Fruit fly (Drosophila melanogaster) whole organism, embryonic: ENCODE data around the gene CG12010.
A peak's percentile ranks its signal among the peaks of the same experiment; 100 is the strongest.

Source experiments
- Awh ChIP-seq: fragments of 200-800 bp; sonication (Bioruptor generic); IDR thresholded peaks from 2 replicates; pipeline ENCODE4, ENCODE4 v1.3.6; 2022; ENCODE audit warnings: missing biosample characterization, missing genetic modification characterization
- Bteb2 ChIP-seq: fragments of 200-800 bp; sonication (Bioruptor generic); optimal IDR thresholded peaks from 2 replicates; lab custom pipeline; 2016; ENCODE audit warnings: missing biosample characterization, missing genetic modification characterization
- CG10979 ChIP-seq: fragments of 200-800 bp; sonication (Bioruptor generic); optimal IDR thresholded peaks from 2 replicates; lab custom pipeline; 2018; ENCODE audit warnings: missing biosample characterization, mild to moderate bottlenecking, missing genetic modification characterization, moderate library complexity
- CG11093 ChIP-seq: fragments of 200-800 bp; sonication (Bioruptor generic); IDR thresholded peaks from 3 replicates; pipeline ENCODE4 v1.3.6; 2022; ENCODE audit warnings: missing biosample characterization, missing genetic modification characterization
- CG11696 ChIP-seq: fragments of 200-800 bp; sonication (Bioruptor generic); IDR thresholded peaks from 2 replicates; pipeline ENCODE4 v1.3.6; 2022; ENCODE audit warnings: missing biosample characterization, missing genetic modification characterization
- CG11723 ChIP-seq: fragments of 200-800 bp; sonication (Bioruptor generic); optimal IDR thresholded peaks from 2 replicates; lab custom pipeline; 2017; ENCODE audit warnings: missing biosample characterization, mild to moderate bottlenecking, missing genetic modification characterization
- CG12236 ChIP-seq: fragments of 200-800 bp; sonication (Bioruptor generic); optimal IDR thresholded peaks from 2 replicates; lab custom pipeline; 2016; ENCODE audit warnings: missing biosample characterization, missing genetic modification characterization
- CG13775 ChIP-seq: fragments of 200-800 bp; sonication (Bioruptor generic); optimal IDR thresholded peaks from 3 replicates; lab custom pipeline; 2017; ENCODE audit warnings: missing biosample characterization, mild to moderate bottlenecking, missing genetic modification characterization
- CG1602 ChIP-seq: fragments of 200-800 bp; sonication (Bioruptor generic); optimal IDR thresholded peaks from 3 replicates; lab custom pipeline; 2016; ENCODE audit warnings: missing biosample characterization, missing genetic modification characterization
- CG1603 ChIP-seq: fragments of 200-800 bp; sonication (Bioruptor generic); optimal IDR thresholded peaks from 2 replicates; lab custom pipeline; 2019; ENCODE audit warnings: missing biosample characterization, mild to moderate bottlenecking, missing genetic modification characterization, moderate library complexity
- CG16815 ChIP-seq: fragments of 200-800 bp; sonication (Bioruptor generic); optimal IDR thresholded peaks from 3 replicates; lab custom pipeline; 2017; ENCODE audit warnings: missing biosample characterization, mild to moderate bottlenecking, missing genetic modification characterization
- CG2712 ChIP-seq: fragments of 200-800 bp; optimal IDR thresholded peaks from 3 replicates; lab custom pipeline; 2019; ENCODE audit warnings: missing biosample characterization, mild to moderate bottlenecking, missing genetic modification characterization, moderate library complexity
- CG32772 ChIP-seq: fragments of 200-800 bp; sonication (Bioruptor generic); IDR thresholded peaks from 2 replicates; pipeline ENCODE4 v1.3.6; 2022; ENCODE audit warnings: missing biosample characterization, missing genetic modification characterization
- CG42726 ChIP-seq: fragments of 200-800 bp; sonication (Bioruptor generic); IDR thresholded peaks from 2 replicates; pipeline ENCODE4 v1.3.6; 2022; ENCODE audit warnings: missing biosample characterization, missing genetic modification characterization; ENCODE audit not compliant: partially characterized antibody
- CG43689 ChIP-seq: fragments of 200-800 bp; sonication (Bioruptor generic); IDR thresholded peaks from 2 replicates; pipeline ENCODE4 v1.3.6; 2022; ENCODE audit warnings: missing biosample characterization, missing genetic modification characterization
- CG7357 ChIP-seq: fragments of 200-800 bp; sonication (Bioruptor generic); IDR thresholded peaks from 3 replicates; pipeline ENCODE4 v1.3.6; 2022; ENCODE audit warnings: missing biosample characterization, missing genetic modification characterization
- CG7839 ChIP-seq: fragments of 200-800 bp; sonication (Bioruptor generic); optimal IDR thresholded peaks from 3 replicates; lab custom pipeline; 2018; ENCODE audit warnings: missing biosample characterization, mild to moderate bottlenecking, missing genetic modification characterization, moderate library complexity
- CG7963 ChIP-seq: fragments of 200-800 bp; sonication (Bioruptor generic); IDR thresholded peaks from 3 replicates; pipeline ENCODE4 v1.3.6; 2022; ENCODE audit warnings: missing biosample characterization, missing genetic modification characterization; ENCODE audit not compliant: partially characterized antibody
- CG8281 ChIP-seq: fragments of 200-800 bp; sonication (Bioruptor generic); optimal IDR thresholded peaks from 2 replicates; lab custom pipeline; 2018; ENCODE audit warnings: missing biosample characterization, mild to moderate bottlenecking, missing genetic modification characterization, moderate library complexity
- CG9609 ChIP-seq: fragments of 200-800 bp; sonication (Bioruptor generic); optimal IDR thresholded peaks from 3 replicates; lab custom pipeline; 2016; ENCODE audit warnings: missing biosample characterization, missing genetic modification characterization
- CG9932 ChIP-seq: fragments of 200-800 bp; sonication (Bioruptor generic); IDR thresholded peaks from 2 replicates; pipeline ENCODE4 v1.3.6; 2022; ENCODE audit warnings: missing biosample characterization, missing genetic modification characterization
- Dbx ChIP-seq: fragments of 200-800 bp; sonication (Bioruptor generic); IDR thresholded peaks from 3 replicates; pipeline ENCODE4 v1.3.6; 2022; ENCODE audit warnings: missing biosample characterization, missing genetic modification characterization
- Dip3 ChIP-seq: fragments of 200-800 bp; sonication (Bioruptor generic); optimal IDR thresholded peaks from 3 replicates; lab custom pipeline; 2016; ENCODE audit warnings: missing biosample characterization, missing genetic modification characterization
- Dll ChIP-seq: fragments of 200-800 bp; sonication (Bioruptor generic); IDR thresholded peaks from 4 replicates; pipeline ENCODE4 v1.3.6; 2022; ENCODE audit warnings: missing biosample characterization, missing genetic modification characterization; ENCODE audit not compliant: partially characterized antibody
- Ets65A ChIP-seq: fragments of 200-800 bp; sonication (Bioruptor generic); peaks from one replicate; lab custom pipeline; 2016; ENCODE audit warnings: missing biosample characterization, missing genetic modification characterization
- HHEX ChIP-seq: fragments of 200-800 bp; sonication (Bioruptor generic); optimal IDR thresholded peaks from 3 replicates; lab custom pipeline; 2017; ENCODE audit warnings: missing biosample characterization, mild to moderate bottlenecking, missing genetic modification characterization, missing genetic modification reagents
- HLHmδ ChIP-seq: fragments of 200-800 bp; sonication (Bioruptor generic); optimal IDR thresholded peaks from 2 replicates; lab custom pipeline; 2018; ENCODE audit warnings: missing biosample characterization, mild to moderate bottlenecking, missing genetic modification characterization, moderate library complexity
- HmgD ChIP-seq: fragments of 200-800 bp; sonication (Bioruptor generic); optimal IDR thresholded peaks from 3 replicates; lab custom pipeline; 2016; ENCODE audit warnings: missing biosample characterization, missing genetic modification characterization
- Jarid2 ChIP-seq: fragments of 200-800 bp; sonication (Bioruptor generic); optimal IDR thresholded peaks from 3 replicates; lab custom pipeline; 2017; ENCODE audit warnings: mild to moderate bottlenecking, missing biosample characterization, missing genetic modification reagents, missing genetic modification characterization
- Mes4 ChIP-seq: fragments of 200-800 bp; sonication (Bioruptor generic); optimal IDR thresholded peaks from 2 replicates; lab custom pipeline; 2016; ENCODE audit warnings: missing biosample characterization, missing genetic modification characterization
- NK7.1 ChIP-seq: fragments of 200-800 bp; sonication (Bioruptor generic); optimal IDR thresholded peaks from 3 replicates; lab custom pipeline; 2016; ENCODE audit warnings: missing biosample characterization, missing genetic modification characterization
- Ravus ChIP-seq: fragments of 200-800 bp; sonication (Bioruptor generic); IDR thresholded peaks from 2 replicates; pipeline ENCODE4 v1.3.6; 2022; ENCODE audit warnings: missing biosample characterization, missing genetic modification characterization
- Vsx1 ChIP-seq: fragments of 200-800 bp; sonication (Bioruptor generic); optimal IDR thresholded peaks from 2 replicates; lab custom pipeline; 2017; ENCODE audit warnings: missing biosample characterization, mild to moderate bottlenecking, missing genetic modification characterization, missing genetic modification reagents
- br ChIP-seq: fragments of >200 bp; optimal IDR thresholded peaks from 2 replicates; lab custom pipeline; 2017
- bsh ChIP-seq, 2 experiments: fragments of 200-800 bp; sonication (Bioruptor generic); optimal IDR thresholded peaks; 2 replicates each; lab custom pipeline; 2017 to 2018; ENCODE audit warnings: mild to moderate bottlenecking in 2 of 2, missing biosample characterization in 2 of 2, missing genetic modification characterization in 2 of 2, moderate library complexity in 1 of 2
- caup ChIP-seq: fragments of 200-800 bp; sonication (Bioruptor generic); optimal IDR thresholded peaks from 3 replicates; lab custom pipeline; 2017; ENCODE audit warnings: missing biosample characterization, mild to moderate bottlenecking, missing genetic modification characterization, moderate library complexity; ENCODE audit not compliant: severe bottlenecking
- crc ChIP-seq: fragments of 200-800 bp; sonication (Bioruptor generic); optimal IDR thresholded peaks from 2 replicates; lab custom pipeline; 2016; ENCODE audit warnings: missing biosample characterization, missing genetic modification characterization
- ftz-f1 ChIP-seq: fragments of 200-800 bp; sonication (Bioruptor generic); optimal IDR thresholded peaks from 2 replicates; lab custom pipeline; 2016; ENCODE audit warnings: missing biosample characterization, missing genetic modification characterization
- inv ChIP-seq: fragments of 200-800 bp; sonication (Bioruptor generic); IDR thresholded peaks from 2 replicates; pipeline ENCODE4 v1.3.6; 2022; ENCODE audit warnings: missing biosample characterization, missing genetic modification characterization; ENCODE audit not compliant: partially characterized antibody
- lbe ChIP-seq: fragments of 200-800 bp; sonication (Bioruptor generic); optimal IDR thresholded peaks from 2 replicates; lab custom pipeline; 2016; ENCODE audit warnings: missing biosample characterization, mild to moderate bottlenecking, missing genetic modification characterization
- otp ChIP-seq: fragments of 200-800 bp; sonication (Bioruptor generic); IDR thresholded peaks from 3 replicates; pipeline ENCODE4, ENCODE4 v1.3.6; 2022; ENCODE audit warnings: missing biosample characterization, missing genetic modification characterization
- pan ChIP-seq, 4 experiments: fragments of >200 bp in 3 of 4; fragments of 200-800 bp in 1 of 4; sonication (Bioruptor generic) in 1 of 4; optimal IDR thresholded peaks in 3 of 4; IDR thresholded peaks in 1 of 4; 2 replicates each; pipeline versions ENCODE4 v1.3.6 to Lab custom; 2017 to 2022; ENCODE audit warnings: missing biosample characterization in 2 of 4, missing genetic modification characterization in 2 of 4, mixed read lengths in 1 of 4
- pho ChIP-seq: fragments of 200-800 bp; sonication (Bioruptor generic); optimal IDR thresholded peaks from 2 replicates; lab custom pipeline; 2016; ENCODE audit warnings: missing biosample characterization, missing genetic modification characterization
- slou ChIP-seq: fragments of 200-800 bp; sonication (Bioruptor generic); optimal IDR thresholded peaks from 3 replicates; lab custom pipeline; 2016; ENCODE audit warnings: missing biosample characterization, missing genetic modification characterization
- stwl ChIP-seq: fragments of 200-800 bp; sonication (Bioruptor generic); optimal IDR thresholded peaks from 3 replicates; lab custom pipeline; 2018; ENCODE audit warnings: missing biosample characterization, mild to moderate bottlenecking, missing genetic modification characterization, moderate library complexity
- tap ChIP-seq: fragments of 200-800 bp; optimal IDR thresholded peaks from 3 replicates; lab custom pipeline; 2019; ENCODE audit warnings: missing biosample characterization, mild to moderate bottlenecking, missing genetic modification characterization, moderate library complexity
- tup ChIP-seq: fragments of 200-800 bp; sonication (Bioruptor generic); optimal IDR thresholded peaks from 2 replicates; lab custom pipeline; 2016; ENCODE audit warnings: missing biosample characterization, mild to moderate bottlenecking, missing genetic modification characterization, moderate library complexity
- z ChIP-seq: fragments of 200-800 bp; sonication (Bioruptor generic); IDR thresholded peaks from 3 replicates; pipeline ENCODE4 v1.3.6; 2022; ENCODE audit warnings: missing biosample characterization, missing genetic modification characterization

CG12010 gene

dm6 chr3L:3394854-3395723 lies 21.0 kb downstream of the CG12010 start (continued):
- peak; percentile 85 for TF ChIP-seq Awh (GFP tag; lab: Robert Waterston, UW)
- TF ChIP-seq Dbx: no peak
- TF ChIP-seq caup: peak; percentile 49
- no peak for TF ChIP-seq CG42726 (GFP tag; lab: Robert Waterston, UW)
- no peak for TF ChIP-seq inv (GFP tag; lab: Robert Waterston, UW)
- TF ChIP-seq CG12236 (GFP tag; lab: Kevin White, UChicago): peak; percentile 94
- peak; percentile 87 for TF ChIP-seq HmgD (GFP tag; lab: Kevin White, UChicago)
- TF ChIP-seq Ravus: peak; percentile 30
- TF ChIP-seq CG43689 (GFP tag; lab: Robert Waterston, UW): peak; percentile 72
- TF ChIP-seq Jarid2 (GFP tag; lab: Kevin White, UChicago): peak; percentile 48
- peak in 1 of 2 experiments; percentile 68 for TF ChIP-seq pan (optimal IDR thresholded peaks at IDR 0.05; lab: Kevin White, UChicago)
- peak; percentile 71 to 80 for TF ChIP-seq pan (GFP tag; optimal IDR thresholded peaks at IDR 0.05 in 1 of 2, IDR thresholded peaks at IDR 0.05 in 1 of 2)
- TF ChIP-seq CG9932 (GFP tag; lab: Robert Waterston, UW): no peak
- TF ChIP-seq slou (GFP tag; lab: Kevin White, UChicago): peak; percentile 53
- TF ChIP-seq otp (GFP tag; lab: Robert Waterston, UW): peak; percentile 98
- peak; percentile 67; the same call in 2 of the 3 replicates for TF ChIP-seq z
- TF ChIP-seq CG9609 (GFP tag; lab: Kevin White, UChicago): peak; percentile 94
- peak; percentile 59 for TF ChIP-seq NK7.1 (GFP tag; lab: Kevin White, UChicago)
- TF ChIP-seq stwl (tag; lab: Kevin White, UChicago): peak; percentile 63
- TF ChIP-seq HHEX (GFP tag; lab: Kevin White, UChicago): peak; percentile 72
- TF ChIP-seq tap: peak; percentile 71
- TF ChIP-seq pho (GFP tag; lab: Kevin White, UChicago): peak; percentile 7
- TF ChIP-seq Bteb2 (GFP tag; lab: Kevin White, UChicago): peak; percentile 45
- no peak for TF ChIP-seq br
- TF ChIP-seq lbe: peak; percentile 92
- peak; percentile 90 for TF ChIP-seq CG11093
- no peak for TF ChIP-seq HLHmδ
- TF ChIP-seq CG10979 (tag; lab: Kevin White, UChicago): peak; percentile 96
- TF ChIP-seq CG11723 (GFP tag; lab: Kevin White, UChicago): peak; percentile 77
- TF ChIP-seq CG11696: peak; percentile 5
- peak; percentile 76 for TF ChIP-seq crc (GFP tag; lab: Kevin White, UChicago)
- TF ChIP-seq CG8281: peak; percentile 17
- peak; percentile 81 for TF ChIP-seq tup (GFP tag; lab: Kevin White, UChicago)
- peak; percentile 96 to 97 for TF ChIP-seq bsh (GFP tag; optimal IDR thresholded peaks at IDR 0.05; lab: Kevin White, UChicago)
- peak; percentile 93 for TF ChIP-seq CG13775 (GFP tag; lab: Kevin White, UChicago)
- no peak for TF ChIP-seq ftz-f1 (GFP tag; lab: Kevin White, UChicago)
- TF ChIP-seq CG7357 (GFP tag; lab: Robert Waterston, UW): peak; percentile 75
- no peak for TF ChIP-seq Dip3 (GFP tag; lab: Kevin White, UChicago)
- TF ChIP-seq CG1603 (tag; lab: Kevin White, UChicago): peak; percentile 97
- peak; percentile 96 for TF ChIP-seq CG1602 (GFP tag; lab: Kevin White, UChicago)
- peak; percentile 93 for TF ChIP-seq CG16815 (GFP tag; lab: Kevin White, UChicago)
- peak; percentile 68 for TF ChIP-seq Vsx1 (GFP tag; lab: Kevin White, UChicago)
- TF ChIP-seq CG2712: peak; percentile 93
- peak; percentile 99 for TF ChIP-seq Ets65A
- TF ChIP-seq CG7839: peak; percentile 90
- TF ChIP-seq Dll (GFP tag; lab: Robert Waterston, UW): no peak
- TF ChIP-seq CG7963 (GFP tag; lab: Robert Waterston, UW): no peak
- peak; percentile 88 for TF ChIP-seq Mes4
- peak; percentile 90 for TF ChIP-seq CG32772 (GFP tag; lab: Robert Waterston, UW)
